Fruit fly (Drosophila melanogaster) Kc167 (cell line): ENCODE data around the gene CG42784.

Experiments
- Myc ChIP-seq: fragments of >200 bp; optimal IDR thresholded peaks from 2 replicates; lab custom pipeline; 2017; ENCODE audit warnings: missing external identifiers
- Sin3A ChIP-seq: fragments of >200 bp; optimal IDR thresholded peaks from 2 replicates; lab custom pipeline; 2018; ENCODE audit warnings: missing external identifiers
- h ChIP-seq: fragments of >200 bp; optimal IDR thresholded peaks from 3 replicates; lab custom pipeline; 2018; ENCODE audit warnings: missing external identifiers
- psq ChIP-seq: fragments of >200 bp; optimal IDR thresholded peaks from 2 replicates; lab custom pipeline; 2017; ENCODE audit warnings: missing external identifiers
- ttk ChIP-seq: sonication (Bioruptor generic); optimal IDR thresholded peaks from 2 replicates; lab custom pipeline; 2017; ENCODE audit warnings: missing external identifiers

DNA sequence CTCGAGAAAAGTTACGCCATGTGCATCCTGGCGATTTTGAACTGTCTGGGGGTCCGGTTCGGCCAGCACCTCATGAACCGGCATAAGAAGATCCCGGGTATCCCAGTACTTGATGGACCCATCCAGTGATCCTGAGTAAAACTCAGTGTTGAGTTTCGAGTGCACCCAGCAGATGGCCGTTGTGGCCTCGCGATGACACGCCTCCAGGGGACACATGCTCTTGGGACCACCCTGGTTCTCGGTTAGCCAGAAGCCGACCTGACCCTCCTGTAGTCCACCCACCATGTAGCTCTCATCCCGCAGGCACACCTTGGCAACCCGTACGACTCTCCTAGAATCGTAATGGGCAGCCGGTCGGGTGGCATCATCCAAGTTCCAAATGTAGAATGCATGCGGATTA, 17.8 kb upstream of the CG42784 start:
- no peak for TF ChIP-seq h (lab: Kevin White, UChicago)
- TF ChIP-seq ttk (lab: Kevin White, UChicago) = peak; percentile 91
- no peak for TF ChIP-seq psq
- no peak for TF ChIP-seq Myc
- TF ChIP-seq Sin3A (lab: Kevin White, UChicago) = no peak
